Fruit fly (Drosophila melanogaster): ENCODE data around the gene CG18130.
A peak's percentile ranks its signal among the peaks of the same experiment; 100 is the strongest.

- TF ChIP-seq CG5204 (GFP tag; optimal IDR thresholded peaks at IDR 0.05) (no peak), Mnt (GFP tag; optimal IDR thresholded peaks at IDR 0.05) (peak; percentile 31), tj (GFP tag; optimal IDR thresholded peaks at IDR 0.05) (no peak), CG7045 (GFP tag; optimal IDR thresholded peaks at IDR 0.05) (no peak), Crg-1 (GFP tag; optimal IDR thresholded peaks at IDR 0.05) (no peak), Hr96 (GFP tag; optimal IDR thresholded peaks at IDR 0.05) (no peak), CG33017 (tag; optimal IDR thresholded peaks at IDR 0.05) (no peak), kay (GFP tag; ENCODE audit: borderline replicate concordance) (no peak)
Measured at dm6 chrX:12018440-12019101, 26.0 kb upstream of the CG18130 start, which contains the start of gene Lsm12a.
